Worm (Caenorhabditis elegans) whole organism, early embryonic: ENCODE data around the gene F13H10.9.

ENCODE experiments used
- ama-1 ChIP-seq: fragments of 150-350 bp; optimal IDR thresholded peaks from 2 replicates; lab custom pipeline; 2014
- sea-1 ChIP-seq: fragments of 200-800 bp; sonication (Bioruptor generic); conservative IDR thresholded peaks from 2 replicates; pipeline ENCODE4 v1.3.6; 2022; ENCODE audit warnings: missing genetic modification characterization, missing compliant biosample characterization
- tra-4 ChIP-seq: sonication (generic microtip); optimal IDR thresholded peaks from 2 replicates; lab custom pipeline; 2017; ENCODE audit warnings: missing genetic modification characterization, missing compliant biosample characterization

- TF ChIP-seq tra-4 (no peak), sea-1 (no peak), ama-1 (lab: Kevin White, UChicago) (no peak)
These were observed 47.2 kb downstream of the F13H10.9 start, which contains the start of gene F36H1.11 for ce11 chrIV:11048871-11049270.
